Fruit fly (Drosophila melanogaster) whole organism, wandering third instar larva: ENCODE measurements around the gene CG31674.

Source experiments
- CG32264 ChIP-seq: fragments of 200-800 bp; sonication (Bioruptor generic); optimal IDR thresholded peaks from 2 replicates; lab custom pipeline; 2016; ENCODE audit warnings: missing biosample characterization, missing genetic modification characterization
- Vsx2 ChIP-seq: fragments of 200-300, 225-300 bp; sonication (Bioruptor generic); optimal IDR thresholded peaks from 2 replicates; lab custom pipeline; 2018; ENCODE audit warnings: missing biosample characterization, missing genetic modification characterization; ENCODE audit not compliant: partially characterized antibody
- pan ChIP-seq: fragments of >200 bp; optimal IDR thresholded peaks from 2 replicates; lab custom pipeline; 2017

DNA sequence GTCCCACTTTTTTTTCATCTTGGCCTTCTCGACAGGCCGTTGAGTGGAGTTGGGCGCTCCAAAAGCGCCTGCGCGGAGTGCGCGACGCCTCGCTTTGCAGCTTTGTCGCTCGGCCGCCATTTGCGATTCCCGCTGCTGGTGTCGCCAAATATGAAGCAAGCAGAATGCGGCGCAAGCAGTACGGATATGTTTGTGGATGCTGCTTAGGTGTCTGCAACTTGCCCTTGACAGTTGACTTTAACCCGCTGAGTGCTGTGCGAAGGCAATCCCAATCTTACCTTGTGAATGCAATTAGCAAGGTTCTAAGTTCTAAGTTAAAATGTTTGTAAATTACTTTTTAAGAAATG is 9.1 kb upstream of the CG31674 start:
- TF ChIP-seq CG32264 (GFP tag; lab: Kevin White, UChicago) = no peak
- no peak for TF ChIP-seq Vsx2 (GFP tag; lab: Kevin White, UChicago)
- no peak for TF ChIP-seq pan
